Fruit fly (Drosophila melanogaster) S2 (cell line): ENCODE measurements around the gene Adgf-C.

Source experiments
- CG8478 ChIP-seq: fragments of >200 bp; optimal IDR thresholded peaks from 2 replicates; lab custom pipeline; 2018
- CTCF ChIP-seq, 2 experiments: fragments of >200 bp; optimal IDR thresholded peaks; 2 replicates each; lab custom pipeline; 2018

- no peak for TF ChIP-seq CTCF (optimal IDR thresholded peaks at IDR 0.05; lab: Kevin White, UChicago)
- TF ChIP-seq CG8478 = no peak
Measured at dm6 chr3R:13718076-13718475, 11.5 kb downstream of the Adgf-C start, which contains the start of gene Ubc87F.
